Worm (Caenorhabditis elegans): Measurements from ENCODE around the gene F07G6.12.
"Not testable (repeated sequence)": the region's sequence is repeated elsewhere in the genome, so short reads cannot be mapped to it uniquely, and the experiment has no call there.

F07G6.12 gene

DNA sequence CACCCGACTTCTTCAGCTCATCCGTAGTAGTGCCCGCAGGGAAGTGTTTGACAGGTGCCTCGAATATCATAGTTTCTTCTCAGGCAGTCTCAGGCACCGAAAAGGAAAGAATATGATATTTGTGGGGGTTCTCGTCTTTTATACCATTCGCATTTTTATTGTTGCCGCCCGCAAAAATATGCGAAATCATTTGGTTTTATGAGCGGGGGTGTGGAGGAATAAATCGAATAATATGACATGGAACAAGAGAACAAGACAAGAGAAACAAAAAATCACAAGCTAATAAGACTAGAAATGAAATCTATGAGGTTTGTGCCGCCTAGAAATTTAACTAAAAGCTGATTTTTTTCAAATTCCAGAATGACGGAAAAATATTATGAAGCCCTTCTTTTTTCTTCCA is 15.7 kb upstream of the F07G6.12 start, which contains the start of gene F07G6.8 (continued):
- no peak for TF ChIP-seq lin-54 (GFP tag; optimal IDR thresholded peaks at IDR 0.05)
- no peak for TF ChIP-seq hlh-26 (GFP tag; conservative IDR thresholded peaks at IDR 0.05)

DNA sequence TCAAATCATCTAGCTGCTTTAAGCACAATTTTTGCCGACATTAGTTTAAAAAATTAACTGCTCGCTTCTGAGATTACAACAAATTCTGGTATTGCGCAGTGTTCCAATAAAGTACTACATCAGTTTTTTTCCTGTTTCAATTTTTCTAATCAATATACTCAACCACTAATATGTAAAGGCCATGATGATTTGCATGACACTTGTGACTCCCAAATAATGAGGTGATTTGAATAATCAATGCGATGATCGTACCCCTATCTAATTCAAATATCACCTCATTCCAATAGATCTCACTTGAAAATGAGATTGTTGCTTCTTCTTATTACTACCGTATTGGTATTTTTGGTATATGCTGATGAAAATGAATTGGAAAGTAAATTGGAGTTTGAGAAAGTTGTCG is 9.0 kb upstream of the F07G6.12 start, which contains the start of gene F07G6.2:
Gene F07G6.2 (plus strand): TSS at position 301 of the 400 bp plus-strand sequence.
- no peak for TF ChIP-seq F57A8.1 (GFP tag; optimal IDR thresholded peaks at IDR 0.05)
- no peak for TF ChIP-seq madf-8 (GFP tag; conservative IDR thresholded peaks at IDR 0.05)
- TF ChIP-seq gei-17 (GFP tag; optimal IDR thresholded peaks at IDR 0.05) = no peak
- TF ChIP-seq lsl-1 (GFP tag; optimal IDR thresholded peaks at IDR 0.05) = no peak
- TF ChIP-seq rec-8 (tag; optimal IDR thresholded peaks at IDR 0.05) = no peak
- TF ChIP-seq aptf-3 (GFP tag; IDR thresholded peaks at IDR 0.05) = no peak

- TF ChIP-seq zfh-2 (GFP tag; conservative IDR thresholded peaks at IDR 0.05) (peak; percentile 50; the same call in 1 of the 2 replicates), F55B11.4 (tag; optimal IDR thresholded peaks at IDR 0.05; ENCODE audit: borderline replicate concordance, insufficient read depth) (no peak), snpc-4 (GFP tag; optimal IDR thresholded peaks at IDR 0.05) (no peak), snpc-4 (tag; optimal IDR thresholded peaks at IDR 0.05) (peak in 1 of 4 experiments; percentile 54)
Measured at ce11 chrX:1729558-1729957, 6.5 kb upstream of the F07G6.12 start, which contains the start of gene dgn-3. Gene dgn-3 (plus strand): TSS chrX:1729858.

- no peak for TF ChIP-seq Y53F4B.3 (GFP tag; IDR thresholded peaks at IDR 0.05)
- no peak for TF ChIP-seq B0261.1 (tag; optimal IDR thresholded peaks at IDR 0.05)
- no peak for TF ChIP-seq tbx-9 (tag; optimal IDR thresholded peaks at IDR 0.05; ENCODE audit: borderline replicate concordance)
- TF ChIP-seq F57A8.1 (GFP tag; optimal IDR thresholded peaks at IDR 0.05) = no peak
- TF ChIP-seq nhr-80 (tag; optimal IDR thresholded peaks at IDR 0.05) = no peak
- no peak for TF ChIP-seq lin-40 (tag; optimal IDR thresholded peaks at IDR 0.05)
- TF ChIP-seq snpc-1.1 (tag; optimal IDR thresholded peaks at IDR 0.05; ENCODE audit: insufficient read depth) = no peak
- no peak for TF ChIP-seq pha-4 (tag; optimal IDR thresholded peaks at IDR 0.05)
- TF ChIP-seq sea-2 (GFP tag; IDR thresholded peaks at IDR 0.05) = no peak
- TF ChIP-seq F10E7.11 (tag; optimal IDR thresholded peaks at IDR 0.05) = no peak
- TF ChIP-seq Y56A3A.18 (GFP tag; IDR thresholded peaks at IDR 0.05) = no peak
- TF ChIP-seq F37B4.10 (GFP tag; IDR thresholded peaks at IDR 0.05) = no peak
- no peak for TF ChIP-seq snpc-1.3 (tag; optimal IDR thresholded peaks at IDR 0.05; ENCODE audit: insufficient read depth)
- TF ChIP-seq hrde-1 (tag; optimal IDR thresholded peaks at IDR 0.05; ENCODE audit: borderline replicate concordance) = no peak
- TF ChIP-seq fkh-3 (tag; optimal IDR thresholded peaks at IDR 0.05) = no peak
- TF ChIP-seq nfyb-1 (GFP tag; IDR thresholded peaks at IDR 0.05) = no peak
- TF ChIP-seq T26A5.8 (tag; optimal IDR thresholded peaks at IDR 0.05) = no peak
- no peak for TF ChIP-seq ztf-26 (tag; optimal IDR thresholded peaks at IDR 0.05)
Measured at ce11 chrX:1737606-1738005, 1.6 kb downstream of the F07G6.12 start, which contains the start of gene F07G6.10. Gene F07G6.10 (plus strand): TSS chrX:1737906.

DNA sequence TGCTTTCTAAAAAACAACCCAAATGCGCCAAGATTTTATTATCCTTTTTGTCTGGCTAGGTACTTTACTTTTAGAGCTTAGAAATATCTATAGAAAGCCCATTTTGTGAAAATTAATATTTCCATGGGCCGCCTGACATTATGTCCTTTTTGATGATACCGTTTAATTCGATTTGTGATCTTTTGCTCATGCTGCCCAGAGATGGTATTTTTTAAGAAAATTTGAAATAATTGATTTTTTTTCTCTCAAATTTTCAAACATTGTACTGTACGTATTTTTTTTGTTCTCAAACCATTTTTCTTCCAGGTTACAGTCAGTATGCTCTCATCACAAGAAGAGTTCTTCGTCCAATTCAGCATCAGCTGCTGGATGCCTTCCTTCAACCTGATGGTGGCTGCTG is 6.5 kb downstream of the F07G6.12 start, which contains the start of gene Y75D11A.2:
Gene Y75D11A.2 (plus strand): TSS at position 301 of the 400 bp plus-strand sequence.
- not testable (repeated sequence) for TF ChIP-seq bed-2 (GFP tag; IDR thresholded peaks at IDR 0.05); hmg-20 (GFP tag; IDR thresholded peaks at IDR 0.05); ccch-3 (GFP tag; optimal IDR thresholded peaks at IDR 0.05)
